Worm (Caenorhabditis elegans): Measurements from ENCODE around the gene T06C12.9.

Gene T06C12.9

DNA sequence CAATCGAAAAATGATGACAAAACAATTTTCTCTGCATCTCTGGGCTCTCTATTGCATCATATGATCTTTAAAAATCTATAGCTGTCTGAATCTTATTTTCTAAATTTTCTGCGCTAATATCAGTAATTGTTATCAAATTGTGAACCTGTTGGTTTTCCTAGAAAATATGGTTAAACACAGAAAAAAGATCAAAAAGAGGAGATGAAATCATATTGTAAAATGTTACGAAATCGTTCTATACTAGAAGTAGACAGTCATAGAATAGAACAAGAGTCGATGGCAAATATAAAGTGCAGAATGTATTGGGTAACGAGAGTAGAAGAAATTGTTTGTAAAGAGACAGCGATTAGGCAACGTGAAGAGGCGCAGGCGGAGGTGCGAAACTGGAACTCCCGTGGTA is 5.2 kb downstream of the T06C12.9 start (continued):
- TF ChIP-seq rbr-2 (tag; optimal IDR thresholded peaks at IDR 0.05) = peak; percentile 0
- peak; percentile 73 for TF ChIP-seq zip-2 (tag; optimal IDR thresholded peaks at IDR 0.05)
- TF ChIP-seq ces-1 (GFP tag; optimal IDR thresholded peaks at IDR 0.05) = no peak
- no peak for TF ChIP-seq T26A8.4 (GFP tag; IDR thresholded peaks at IDR 0.05)
- 0 out of 2 replicates have a peak, but pooled peaks have one; percentile 22 for TF ChIP-seq hmg-1.1 (GFP tag; IDR thresholded peaks at IDR 0.05)
- peak; percentile 95 for TF ChIP-seq nhr-28 (tag; optimal IDR thresholded peaks at IDR 0.05)
- no peak for TF ChIP-seq lin-38 (GFP tag; IDR thresholded peaks at IDR 0.05)
- TF ChIP-seq dve-1 (tag; optimal IDR thresholded peaks at IDR 0.05; ENCODE audit: insufficient read depth) = peak; percentile 69
- TF ChIP-seq Y105C5A.15 (GFP tag; IDR thresholded peaks at IDR 0.05) = no peak
- TF ChIP-seq nhr-48 (tag; optimal IDR thresholded peaks at IDR 0.05) = peak; percentile 80
- TF ChIP-seq pqm-1 (tag; optimal IDR thresholded peaks at IDR 0.05) = peak; percentile 17
- no peak for TF ChIP-seq arid-1 (GFP tag; conservative IDR thresholded peaks at IDR 0.05)
- TF ChIP-seq aha-1 (tag) = no peak
- TF ChIP-seq F26F4.8 (GFP tag; conservative IDR thresholded peaks at IDR 0.05) = no peak
- no peak for TF ChIP-seq attf-4 (tag; optimal IDR thresholded peaks at IDR 0.05)
- peak; percentile 38 for TF ChIP-seq mes-2 (tag; optimal IDR thresholded peaks at IDR 0.05; ENCODE audit: poor library complexity, severe bottlenecking)
- no peak for TF ChIP-seq skn-1 (tag; optimal IDR thresholded peaks at IDR 0.05)
- no peak for TF ChIP-seq ceh-62 (tag; optimal IDR thresholded peaks at IDR 0.05)
- TF ChIP-seq ama-1 (optimal IDR thresholded peaks at IDR 0.05) = no peak
- no peak for TF ChIP-seq nhr-237 (tag; optimal IDR thresholded peaks at IDR 0.05)
- TF ChIP-seq nhr-76 (tag; optimal IDR thresholded peaks at IDR 0.05) = no peak
- TF ChIP-seq ceh-20 (GFP tag; IDR thresholded peaks at IDR 0.05) = no peak
- TF ChIP-seq mxl-3 (GFP tag; optimal IDR thresholded peaks at IDR 0.05) = no peak
- TF ChIP-seq unc-62 (GFP tag; optimal IDR thresholded peaks at IDR 0.05 in 1 of 2) = no peak
- TF ChIP-seq unc-62 (tag; optimal IDR thresholded peaks at IDR 0.05) = no peak
- peak; percentile 20 for TF ChIP-seq T20F7.1 (GFP tag; optimal IDR thresholded peaks at IDR 0.05)
- no peak for TF ChIP-seq Y5F2A.4 (GFP tag; optimal IDR thresholded peaks at IDR 0.05)
- peak; percentile 59 for TF ChIP-seq hlh-30 (tag; optimal IDR thresholded peaks at IDR 0.05; ENCODE audit: insufficient read depth)
- no peak for TF ChIP-seq zag-1 (tag; optimal IDR thresholded peaks at IDR 0.05)
- TF ChIP-seq dmd-6 (GFP tag; IDR thresholded peaks at IDR 0.05) = peak; percentile 87
- TF ChIP-seq F49E8.2 (tag; optimal IDR thresholded peaks at IDR 0.05; ENCODE audit: borderline replicate concordance) = no peak
- TF ChIP-seq ctbp-1 (GFP tag; IDR thresholded peaks at IDR 0.05) = no peak
- TF ChIP-seq Y75B8A.6 (GFP tag; IDR thresholded peaks at IDR 0.05) = 0 out of 2 replicates have a peak, but pooled peaks have one; percentile 29
- TF ChIP-seq hlh-11 (tag; optimal IDR thresholded peaks at IDR 0.05) = peak; percentile 78
- no peak for TF ChIP-seq nhr-102 (tag; optimal IDR thresholded peaks at IDR 0.05)
- 0 out of 2 replicates have a peak, but pooled peaks have one; percentile 12 for TF ChIP-seq lin-1 (GFP tag; IDR thresholded peaks at IDR 0.05)
- TF ChIP-seq set-16 (GFP tag; IDR thresholded peaks at IDR 0.05) = no peak
- TF ChIP-seq unc-130 (GFP tag; optimal IDR thresholded peaks at IDR 0.05) = no peak

DNA sequence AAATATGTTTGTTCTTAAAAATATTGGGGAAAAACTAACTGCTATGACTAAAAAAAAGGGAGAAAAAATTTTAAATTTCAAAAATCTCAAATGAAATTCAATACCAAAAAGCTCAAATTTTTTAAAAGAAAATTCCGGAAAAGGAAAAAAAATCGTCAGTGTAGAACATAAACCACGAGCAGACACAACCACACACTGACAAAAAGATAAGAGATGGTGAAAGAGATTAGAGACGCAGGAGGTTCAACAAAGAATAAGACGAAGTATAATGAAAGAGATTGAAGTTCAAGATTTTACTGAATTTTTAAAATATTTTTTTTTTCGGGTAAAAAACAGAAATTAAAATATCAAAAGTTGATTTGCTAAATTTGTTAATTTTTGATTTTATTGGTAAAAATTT is 5.8 kb downstream of the T06C12.9 start:
- TF ChIP-seq daf-8 (GFP tag; IDR thresholded peaks at IDR 0.05) (no peak), pqm-1 (tag; optimal IDR thresholded peaks at IDR 0.05) (peak; percentile 59), attf-4 (tag; optimal IDR thresholded peaks at IDR 0.05) (no peak), madf-9 (GFP tag; conservative IDR thresholded peaks at IDR 0.05) (no peak), aha-1 (tag) (no peak), zfp-3 (GFP tag; conservative IDR thresholded peaks at IDR 0.05) (no peak), gei-8 (GFP tag; optimal IDR thresholded peaks at IDR 0.05) (no peak), F10B5.3 (tag; optimal IDR thresholded peaks at IDR 0.05) (no peak), lin-1 (GFP tag; IDR thresholded peaks at IDR 0.05) (no peak), ceh-20 (GFP tag; IDR thresholded peaks at IDR 0.05) (no peak), ZK337.2 (GFP tag; IDR thresholded peaks at IDR 0.05) (no peak), dmd-8 (GFP tag; IDR thresholded peaks at IDR 0.05) (no peak), F37D6.2 (tag; optimal IDR thresholded peaks at IDR 0.05) (no peak), zag-1 (tag; optimal IDR thresholded peaks at IDR 0.05) (no peak), nhr-41 (GFP tag; IDR thresholded peaks at IDR 0.05) (no peak), Y5F2A.4 (GFP tag; optimal IDR thresholded peaks at IDR 0.05) (no peak), lin-38 (GFP tag; IDR thresholded peaks at IDR 0.05) (no peak), dmd-6 (GFP tag; IDR thresholded peaks at IDR 0.05) (peak; percentile 82), mdl-1 (tag; optimal IDR thresholded peaks at IDR 0.05) (peak in 1 of 2 experiments; percentile 36), ctbp-1 (GFP tag; IDR thresholded peaks at IDR 0.05) (no peak), hmg-1.1 (GFP tag; IDR thresholded peaks at IDR 0.05) (no peak), F26F4.8 (GFP tag; conservative IDR thresholded peaks at IDR 0.05) (no peak), hlh-30 (tag; optimal IDR thresholded peaks at IDR 0.05; ENCODE audit: insufficient read depth) (peak; percentile 40), fkh-10 (GFP tag; optimal IDR thresholded peaks at IDR 0.05) (no peak), zfp-2 (tag; optimal IDR thresholded peaks at IDR 0.05) (no peak)

Data from whole organism, L4 larva.